Worm (Caenorhabditis elegans) whole organism, young adult: Measurements from ENCODE around the gene ZC190.8.

Experiments used
- B0261.1 ChIP-seq: sonication (generic microtip); optimal IDR thresholded peaks from 2 replicates; lab custom pipeline; 2016; ENCODE audit warnings: mild to moderate bottlenecking, missing genetic modification characterization, moderate library complexity, missing compliant biosample characterization
- F39B2.1 ChIP-seq: fragments of 200-800 bp; sonication (Bioruptor generic); IDR thresholded peaks from 2 replicates; pipeline ENCODE4 v1.3.6; 2022; ENCODE audit warnings: missing genetic modification reagents, missing genetic modification characterization, missing compliant biosample characterization
- Y56A3A.18 ChIP-seq: fragments of 200-800 bp; sonication (Bioruptor generic); IDR thresholded peaks from 2 replicates; pipeline ENCODE4 v1.3.6; 2022; ENCODE audit warnings: missing genetic modification reagents, missing genetic modification characterization, missing compliant biosample characterization
- aptf-2 ChIP-seq: fragments of 200-800 bp; sonication (Bioruptor generic); conservative IDR thresholded peaks from 2 replicates; pipeline ENCODE4 v1.3.6; 2022; ENCODE audit warnings: missing genetic modification reagents, missing genetic modification characterization, missing compliant biosample characterization
- dox-1 ChIP-seq: fragments of 200-800 bp; sonication (Bioruptor generic); IDR thresholded peaks from 2 replicates; pipeline ENCODE4 v1.3.6; 2022; ENCODE audit warnings: missing genetic modification reagents, missing genetic modification characterization, missing compliant biosample characterization
- efl-1 ChIP-seq: fragments of 150-350 bp; optimal IDR thresholded peaks from 2 replicates; lab custom pipeline; 2014; ENCODE audit warnings: missing biosample characterization, missing genetic modification reagents, missing genetic modification characterization
- mxl-1 ChIP-seq: sonication (generic microtip); optimal IDR thresholded peaks from 2 replicates; lab custom pipeline; 2016; ENCODE audit warnings: missing genetic modification characterization, missing compliant biosample characterization
- somi-1 ChIP-seq: fragments of 200-800 bp; sonication (Bioruptor generic); optimal IDR thresholded peaks from 2 replicates; lab custom pipeline; 2018; ENCODE audit warnings: mild to moderate bottlenecking, missing genetic modification characterization, missing compliant biosample characterization
- tbp1 ChIP-seq: fragments of 200-800 bp; sonication (Bioruptor generic); optimal IDR thresholded peaks from 2 replicates; lab custom pipeline; 2018; ENCODE audit warnings: mild to moderate bottlenecking, missing genetic modification characterization, missing compliant biosample characterization
- unc-62 ChIP-seq: fragments of 150-350 bp; optimal IDR thresholded peaks from 2 replicates; lab custom pipeline; 2014; ENCODE audit warnings: missing biosample characterization, missing genetic modification reagents, missing genetic modification characterization
- ztf-25 ChIP-seq: fragments of 200-800 bp; sonication (Bioruptor generic); IDR thresholded peaks from 2 replicates; pipeline ENCODE4 v1.3.6; 2022; ENCODE audit warnings: missing genetic modification reagents, missing genetic modification characterization, missing compliant biosample characterization
- ztf-26 ChIP-seq: sonication (generic microtip); optimal IDR thresholded peaks from 2 replicates; lab custom pipeline; 2017; ENCODE audit warnings: missing genetic modification characterization, missing compliant biosample characterization

ce11 chrV:8727077-8727476, 39.5 kb upstream of the ZC190.8 start, which contains the start of gene ZC196.9:
- no peak for TF ChIP-seq dox-1 (GFP tag; lab: Robert Waterston, UW)
- no peak for TF ChIP-seq Y56A3A.18
- no peak for TF ChIP-seq ztf-26 (tag; lab: Kevin White, UChicago)
- no peak for TF ChIP-seq tbp1 (GFP tag; lab: Kevin White, UChicago)
- TF ChIP-seq mxl-1 (tag; lab: Kevin White, UChicago) = no peak
- TF ChIP-seq somi-1 = no peak
- TF ChIP-seq F39B2.1 (GFP tag; lab: Robert Waterston, UW) = no peak
- no peak for TF ChIP-seq unc-62 (GFP tag; lab: Kevin White, UChicago)
- TF ChIP-seq aptf-2 (GFP tag; lab: Robert Waterston, UW) = no peak
- no peak for TF ChIP-seq ztf-25 (GFP tag; lab: Robert Waterston, UW)
- no peak for TF ChIP-seq B0261.1
- TF ChIP-seq efl-1 (GFP tag; lab: Kevin White, UChicago) = no peak
